Fruit fly (Drosophila melanogaster): ENCODE results near the gene Cftr.

Cftr gene

DNA sequence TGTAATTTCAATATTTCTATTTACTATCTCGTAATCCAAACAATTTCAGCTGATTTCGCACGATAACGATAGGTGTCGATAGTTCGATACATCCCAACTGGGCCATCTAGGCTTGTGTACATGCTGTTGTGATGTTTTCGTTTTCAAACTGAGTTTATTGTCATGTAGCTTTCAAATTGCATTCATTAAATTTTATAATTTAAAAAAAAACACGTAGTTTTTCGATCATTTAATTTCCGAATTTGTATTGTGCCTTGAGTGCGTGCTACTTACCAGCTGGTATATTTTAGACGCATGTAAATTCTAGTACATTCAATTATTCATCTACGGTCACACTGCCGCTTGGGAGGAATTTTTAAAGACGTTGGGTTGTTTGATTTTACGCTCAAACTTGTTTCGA is 13.4 kb downstream of the Cftr start, which contains the start of the genes CG13623 and ana1 (continued):
- TF ChIP-seq CoRest (tag; optimal IDR thresholded peaks at IDR 0.05) = peak; percentile 34
- TF ChIP-seq row (GFP tag; IDR thresholded peaks at IDR 0.05) = no peak
- no peak for TF ChIP-seq CG1647 (GFP tag; optimal IDR thresholded peaks at IDR 0.05)
- no peak for TF ChIP-seq CG17829 (tag; optimal IDR thresholded peaks at IDR 0.05)
- TF ChIP-seq CG14050 (GFP tag; IDR thresholded peaks at IDR 0.05) = no peak
- peak; percentile 63 for TF ChIP-seq Sry-δ (GFP tag; optimal IDR thresholded peaks at IDR 0.05)
- TF ChIP-seq CG6683 (GFP tag; optimal IDR thresholded peaks at IDR 0.05) = no peak
- TF ChIP-seq CG10543 (GFP tag; optimal IDR thresholded peaks at IDR 0.05) = no peak
- TF ChIP-seq nom (GFP tag; optimal IDR thresholded peaks at IDR 0.05) = no peak
- no peak for TF ChIP-seq mld (GFP tag; IDR thresholded peaks at IDR 0.05; ENCODE audit: partially characterized antibody)
- no peak for TF ChIP-seq MTF-1 (GFP tag; optimal IDR thresholded peaks at IDR 0.05; ENCODE audit: borderline replicate concordance)
- TF ChIP-seq Aef1 (GFP tag; IDR thresholded peaks at IDR 0.05) = no peak
- no peak for TF ChIP-seq CG17328 (GFP tag; IDR thresholded peaks at IDR 0.05)
- no peak for TF ChIP-seq pan (optimal IDR thresholded peaks at IDR 0.05)
- no peak for TF ChIP-seq pan (GFP tag; optimal IDR thresholded peaks at IDR 0.05 in 1 of 2, IDR thresholded peaks at IDR 0.05 in 1 of 2)
- no peak for TF ChIP-seq Camta (GFP tag; optimal IDR thresholded peaks at IDR 0.05)
- TF ChIP-seq sens-2 (GFP tag; IDR thresholded peaks at IDR 0.05) = no peak
- no peak for TF ChIP-seq Poxn (GFP tag; IDR thresholded peaks at IDR 0.05)
- no peak for TF ChIP-seq GATAe (GFP tag; conservative IDR thresholded peaks at IDR 0.05)
- TF ChIP-seq CG17186 (GFP tag; optimal IDR thresholded peaks at IDR 0.05) = peak; percentile 89
- TF ChIP-seq CG13624 (GFP tag; optimal IDR thresholded peaks at IDR 0.05) = no peak
- TF ChIP-seq CG7963 (GFP tag; IDR thresholded peaks at IDR 0.05; ENCODE audit: partially characterized antibody) = no peak
- no peak for TF ChIP-seq Side (GFP tag; optimal IDR thresholded peaks at IDR 0.05)
- TF ChIP-seq CG6254 (GFP tag; optimal IDR thresholded peaks at IDR 0.05) = no peak
- TF ChIP-seq lab (GFP tag; optimal IDR thresholded peaks at IDR 0.05) = no peak
- TF ChIP-seq HmgZ (tag; optimal IDR thresholded peaks at IDR 0.05) = peak; percentile 1
- no peak for TF ChIP-seq NFAT (GFP tag; IDR thresholded peaks at IDR 0.05)
- TF ChIP-seq pho (GFP tag; optimal IDR thresholded peaks at IDR 0.05) = no peak
- TF ChIP-seq CG5953 (GFP tag; IDR thresholded peaks at IDR 0.05) = no peak
- no peak for TF ChIP-seq fd64A (GFP tag; optimal IDR thresholded peaks at IDR 0.05)
- no peak for TF ChIP-seq H2.0 (GFP tag; IDR thresholded peaks at IDR 0.05)
- no peak for TF ChIP-seq usp (GFP tag; optimal IDR thresholded peaks at IDR 0.05)
- no peak for TF ChIP-seq tio (GFP tag; optimal IDR thresholded peaks at IDR 0.05)
- TF ChIP-seq pum (GFP tag; optimal IDR thresholded peaks at IDR 0.05) = no peak
- no peak for TF ChIP-seq Dad (GFP tag; optimal IDR thresholded peaks at IDR 0.05)
- no peak for TF ChIP-seq ap (GFP tag; IDR thresholded peaks at IDR 0.05)
- TF ChIP-seq CG15011 (GFP tag; optimal IDR thresholded peaks at IDR 0.05) = no peak
- peak; percentile 66 for TF ChIP-seq Scr (GFP tag; IDR thresholded peaks at IDR 0.05; ENCODE audit: partially characterized antibody)
- TF ChIP-seq CG4854 (GFP tag; optimal IDR thresholded peaks at IDR 0.05) = no peak
- no peak for TF ChIP-seq CG9817 (tag; optimal IDR thresholded peaks at IDR 0.05)
- TF ChIP-seq CG7745 (tag; optimal IDR thresholded peaks at IDR 0.05) = no peak
- TF ChIP-seq CG6654 (GFP tag; optimal IDR thresholded peaks at IDR 0.05) = no peak
- TF ChIP-seq CG12942 (GFP tag; optimal IDR thresholded peaks at IDR 0.05) = no peak
- TF ChIP-seq luna (GFP tag; optimal IDR thresholded peaks at IDR 0.05) = no peak
- no peak for TF ChIP-seq CG11560 (tag; IDR thresholded peaks at IDR 0.05)
- no peak for TF ChIP-seq cwo (GFP tag; optimal IDR thresholded peaks at IDR 0.05)
- TF ChIP-seq E2f2 (GFP tag; IDR thresholded peaks at IDR 0.05) = peak; percentile 85
- TF ChIP-seq CG34224 (GFP tag; IDR thresholded peaks at IDR 0.05; ENCODE audit: partially characterized antibody) = peak; percentile 67; the same call in 2 of the 3 replicates
- no peak for TF ChIP-seq CG6175 (GFP tag; IDR thresholded peaks at IDR 0.05)
- no peak for TF ChIP-seq disco-r (GFP tag; optimal IDR thresholded peaks at IDR 0.05)
- TF ChIP-seq CG4360 (GFP tag; IDR thresholded peaks at IDR 0.05) = no peak
- no peak for TF ChIP-seq CG11696 (GFP tag; IDR thresholded peaks at IDR 0.05)
